Fruit fly (Drosophila melanogaster) whole organism, pupa: ENCODE results near the gene st.

Experiments
- CG10348 ChIP-seq: fragments of 200-800 bp; sonication (Bioruptor generic); IDR thresholded peaks from 2 replicates; pipeline ENCODE4 v1.3.6; 2022; ENCODE audit warnings: missing biosample characterization, missing genetic modification characterization
- CG12605 ChIP-seq: fragments of 200-800 bp; sonication (Bioruptor generic); IDR thresholded peaks from 2 replicates; pipeline ENCODE4 v1.3.6; 2022; ENCODE audit warnings: missing biosample characterization, missing genetic modification characterization
- CG13204 ChIP-seq: fragments of 200-800 bp; sonication (Bioruptor generic); optimal IDR thresholded peaks from 2 replicates; lab custom pipeline; 2018; ENCODE audit warnings: missing biosample characterization, mild to moderate bottlenecking, missing genetic modification characterization, moderate library complexity
- CG14655 ChIP-seq: fragments of 200-800 bp; sonication (Bioruptor generic); optimal IDR thresholded peaks from 3 replicates; lab custom pipeline; 2017; ENCODE audit warnings: mild to moderate bottlenecking, missing biosample characterization, missing genetic modification reagents, missing genetic modification characterization
- CG15710 ChIP-seq: fragments of 200-800 bp; sonication (Bioruptor generic); optimal IDR thresholded peaks from 2 replicates; lab custom pipeline; 2018; ENCODE audit warnings: missing biosample characterization, mild to moderate bottlenecking, missing genetic modification characterization, moderate library complexity
- CG17806 ChIP-seq: fragments of 200-800 bp; sonication (Bioruptor generic); optimal IDR thresholded peaks from 2 replicates; lab custom pipeline; 2018; ENCODE audit warnings: missing biosample characterization, mild to moderate bottlenecking, missing genetic modification characterization, moderate library complexity
- CG32121 ChIP-seq: fragments of 200-800 bp; sonication (Bioruptor generic); IDR thresholded peaks from 2 replicates; pipeline ENCODE4 v1.3.6; 2022; ENCODE audit warnings: missing biosample characterization, missing genetic modification characterization
- CG34367 ChIP-seq: fragments of 200-800 bp; sonication (Bioruptor generic); optimal IDR thresholded peaks from 2 replicates; lab custom pipeline; 2018; ENCODE audit warnings: missing biosample characterization, mild to moderate bottlenecking, missing genetic modification characterization
- CG4496 ChIP-seq: fragments of 200-800 bp; sonication (Bioruptor generic); IDR thresholded peaks from 3 replicates; pipeline ENCODE4 v1.3.6; 2022; ENCODE audit warnings: missing biosample characterization, missing genetic modification characterization
- CG8159 ChIP-seq: fragments of 200-800 bp; sonication (Bioruptor generic); optimal IDR thresholded peaks from 3 replicates; lab custom pipeline; 2018; ENCODE audit warnings: missing biosample characterization, mild to moderate bottlenecking, missing genetic modification characterization, moderate library complexity
- CG8301 ChIP-seq: fragments of 200-800 bp; sonication (Bioruptor generic); optimal IDR thresholded peaks from 2 replicates; lab custom pipeline; 2018; ENCODE audit warnings: missing biosample characterization, mild to moderate bottlenecking, missing genetic modification characterization
- CG9948 ChIP-seq: fragments of 200-800 bp; sonication (Bioruptor generic); optimal IDR thresholded peaks from 2 replicates; lab custom pipeline; 2018; ENCODE audit warnings: missing biosample characterization, mild to moderate bottlenecking, missing genetic modification characterization, moderate library complexity
- D1 ChIP-seq: fragments of 200-800 bp; sonication (Bioruptor generic); optimal IDR thresholded peaks from 2 replicates; lab custom pipeline; 2018; ENCODE audit warnings: missing biosample characterization, mild to moderate bottlenecking, missing genetic modification characterization, moderate library complexity
- EcR ChIP-seq: fragments of 200-800 bp; sonication (Bioruptor generic); optimal IDR thresholded peaks from 3 replicates; lab custom pipeline; 2019; ENCODE audit warnings: missing biosample characterization, missing genetic modification characterization, mild to moderate bottlenecking, moderate library complexity, missing genetic modification reagents
- Ets98B ChIP-seq: fragments of 200-800 bp; sonication (Bioruptor generic); IDR thresholded peaks from 2 replicates; pipeline ENCODE4 v1.3.6; 2022; ENCODE audit warnings: missing biosample characterization, missing genetic modification characterization
- Pif1A ChIP-seq: fragments of 200-800 bp; sonication (Bioruptor generic); optimal IDR thresholded peaks from 3 replicates; lab custom pipeline; 2016; ENCODE audit warnings: missing biosample characterization, missing genetic modification characterization
- Pif1B ChIP-seq: fragments of 200-800 bp; sonication (Bioruptor generic); optimal IDR thresholded peaks from 3 replicates; lab custom pipeline; 2016; ENCODE audit warnings: missing biosample characterization, missing genetic modification characterization
- Snoo ChIP-seq: fragments of 200-800 bp; sonication (Bioruptor generic); optimal IDR thresholded peaks from 3 replicates; lab custom pipeline; 2017; ENCODE audit warnings: missing biosample characterization, mild to moderate bottlenecking, missing genetic modification characterization, inconsistent platforms
- fd96Ca ChIP-seq: fragments of 200-800 bp; sonication (Bioruptor generic); IDR thresholded peaks from 3 replicates; pipeline ENCODE4 v1.3.6; 2022; ENCODE audit warnings: missing biosample characterization, missing genetic modification characterization
- gl ChIP-seq: fragments of 200-800 bp; sonication (Bioruptor generic); optimal IDR thresholded peaks from 2 replicates; lab custom pipeline; 2018; ENCODE audit warnings: missing biosample characterization, mild to moderate bottlenecking, missing genetic modification characterization
- rn ChIP-seq: fragments of 200-800 bp; sonication (Bioruptor generic); IDR thresholded peaks from 2 replicates; pipeline ENCODE4 v1.3.6; 2022; ENCODE audit warnings: missing biosample characterization, missing genetic modification characterization

st gene

DNA sequence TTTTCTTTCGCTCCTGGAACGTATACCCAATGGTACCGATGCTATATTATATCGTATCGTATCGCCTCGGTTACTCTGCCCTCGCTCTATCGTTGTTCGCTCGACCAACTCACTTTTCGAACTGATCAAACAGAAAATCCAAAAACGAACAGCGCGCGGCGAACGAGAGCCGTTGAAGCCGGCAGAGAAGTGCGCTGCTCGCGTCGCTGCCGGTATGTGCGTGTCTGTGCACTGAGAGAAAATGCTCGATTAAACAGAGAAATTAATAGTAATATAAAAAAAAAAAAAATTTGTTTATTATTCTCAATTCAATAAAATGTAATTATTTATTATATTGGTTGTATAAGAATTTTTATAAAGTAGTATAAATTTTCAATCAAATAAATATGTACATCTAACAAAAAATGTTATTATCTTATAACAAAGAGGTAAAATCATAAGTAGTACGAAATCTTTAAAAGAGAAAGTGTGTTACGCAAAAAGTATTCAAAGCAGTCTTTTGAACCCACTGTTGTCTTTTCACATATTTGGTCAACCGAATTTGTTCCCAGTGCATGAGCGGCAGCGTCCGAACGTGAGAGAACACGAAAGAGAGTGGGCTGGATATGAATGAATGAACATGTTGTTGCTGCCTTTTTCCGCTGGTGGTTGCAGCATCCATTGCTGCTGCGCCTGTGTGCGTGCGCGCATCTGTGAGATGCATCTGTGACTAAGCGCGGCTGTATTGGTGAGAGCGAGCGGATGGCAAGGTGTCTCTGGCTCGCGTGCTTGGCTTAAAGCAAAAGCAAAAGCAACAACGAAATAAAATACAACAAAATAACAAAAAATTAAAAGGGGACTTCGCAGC lies 13.7 kb upstream of the st start, which contains the start of gene aos:
TSS of gene aos (minus strand) at position 127 of the 847 bp plus-strand sequence.
- peak; percentile 81 for TF ChIP-seq CG34367 (tag; lab: Kevin White, UChicago)
- TF ChIP-seq CG8159 (tag; lab: Kevin White, UChicago) = peak; percentile 95
- TF ChIP-seq EcR = peak; percentile 2
- TF ChIP-seq gl (tag; lab: Kevin White, UChicago) = peak; percentile 41
- no peak; the same call in 1 of the 2 replicates for TF ChIP-seq CG12605
- TF ChIP-seq CG8301 (tag; lab: Kevin White, UChicago) = peak; percentile 77
- peak; percentile 93 for TF ChIP-seq CG9948 (tag; lab: Kevin White, UChicago)
- TF ChIP-seq CG4496 (GFP tag; lab: Robert Waterston, UW) = peak; percentile 81
- TF ChIP-seq CG15710 = peak; percentile 94
- TF ChIP-seq CG14655 (GFP tag; lab: Kevin White, UChicago) = peak; percentile 85
- peak; percentile 76 for TF ChIP-seq rn (GFP tag; lab: Robert Waterston, UW)
- TF ChIP-seq CG17806 (tag; lab: Kevin White, UChicago) = peak; percentile 58
- TF ChIP-seq fd96Ca (GFP tag; lab: Robert Waterston, UW) = peak; percentile 56; the same call in 1 of the 3 replicates
- peak; percentile 57 for TF ChIP-seq Ets98B (GFP tag; lab: Robert Waterston, UW)
- peak; percentile 83 for TF ChIP-seq D1 (tag; lab: Kevin White, UChicago)
- peak; percentile 98 for TF ChIP-seq CG13204 (GFP tag; lab: Kevin White, UChicago)
- TF ChIP-seq Pif1B (GFP tag; lab: Kevin White, UChicago) = peak; percentile 77
- peak; percentile 83 for TF ChIP-seq Pif1A
- peak; percentile 84 for TF ChIP-seq CG32121 (GFP tag; lab: Robert Waterston, UW)
- TF ChIP-seq Snoo (tag; lab: Kevin White, UChicago) = peak; percentile 80
- TF ChIP-seq CG10348 (GFP tag; lab: Robert Waterston, UW) = peak; percentile 44

dm6 chr3L:16484739-16485524 lies 12.5 kb upstream of the st start:
- TF ChIP-seq CG8301 (tag; lab: Kevin White, UChicago) = no peak
- peak; percentile 52 for TF ChIP-seq CG9948 (tag; lab: Kevin White, UChicago)
- no peak for TF ChIP-seq CG4496 (GFP tag; lab: Robert Waterston, UW)
- peak; percentile 41 for TF ChIP-seq CG14655 (GFP tag; lab: Kevin White, UChicago)
- no peak for TF ChIP-seq rn (GFP tag; lab: Robert Waterston, UW)
- peak; percentile 47 for TF ChIP-seq CG15710
- TF ChIP-seq Pif1B (GFP tag; lab: Kevin White, UChicago) = peak; percentile 26
- peak; percentile 23 for TF ChIP-seq CG17806 (tag; lab: Kevin White, UChicago)
- peak; percentile 56 for TF ChIP-seq CG8159 (tag; lab: Kevin White, UChicago)
- TF ChIP-seq CG32121 (GFP tag; lab: Robert Waterston, UW) = no peak
- TF ChIP-seq EcR = peak; percentile 53
- peak; percentile 11 for TF ChIP-seq Snoo (tag; lab: Kevin White, UChicago)
- TF ChIP-seq CG34367 (tag; lab: Kevin White, UChicago) = peak; percentile 3
- TF ChIP-seq Pif1A = peak; percentile 33

DNA sequence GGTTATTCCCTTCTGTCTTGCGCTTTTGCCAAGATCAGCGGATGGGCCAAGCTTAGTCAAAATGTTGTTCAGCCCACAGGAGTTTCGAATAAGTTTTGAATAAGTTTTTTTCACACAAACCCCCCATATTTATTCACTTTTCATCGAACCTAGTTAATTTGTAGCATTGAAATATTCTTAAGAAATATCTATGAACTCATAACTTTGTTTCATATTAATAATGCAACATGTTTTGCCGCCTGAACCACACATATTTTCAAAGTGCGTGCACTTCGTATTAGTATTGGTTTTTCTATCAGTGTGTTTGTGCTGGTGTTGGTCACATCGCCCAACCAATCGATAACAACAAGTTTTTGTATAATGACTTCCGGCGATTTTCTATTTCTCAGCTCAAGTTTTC lies 10.9 kb upstream of the st start:
- TF ChIP-seq CG32121 (GFP tag; lab: Robert Waterston, UW) (peak; percentile 37; the same call in 1 of the 2 replicates), EcR (no peak), Snoo (tag; lab: Kevin White, UChicago) (no peak), CG9948 (tag; lab: Kevin White, UChicago) (no peak), CG17806 (tag; lab: Kevin White, UChicago) (peak; percentile 27), CG12605 (peak; percentile 33), Pif1B (GFP tag; lab: Kevin White, UChicago) (peak; percentile 61), CG4496 (GFP tag; lab: Robert Waterston, UW) (peak; percentile 55; the same call in 2 of the 3 replicates), rn (GFP tag; lab: Robert Waterston, UW) (0 out of 2 replicates have a peak, but pooled peaks have one; percentile 15), Pif1A (peak; percentile 59), CG15710 (no peak), CG14655 (GFP tag; lab: Kevin White, UChicago) (peak; percentile 36), CG13204 (GFP tag; lab: Kevin White, UChicago) (no peak), CG8159 (tag; lab: Kevin White, UChicago) (no peak), CG10348 (GFP tag; lab: Robert Waterston, UW) (no peak), Ets98B (GFP tag; lab: Robert Waterston, UW) (peak; percentile 48), gl (tag; lab: Kevin White, UChicago) (no peak), fd96Ca (GFP tag; lab: Robert Waterston, UW) (0 out of 3 replicates have a peak, but pooled peaks have one; percentile 49), D1 (tag; lab: Kevin White, UChicago) (no peak), CG34367 (tag; lab: Kevin White, UChicago) (no peak), CG8301 (tag; lab: Kevin White, UChicago) (peak; percentile 11)

DNA sequence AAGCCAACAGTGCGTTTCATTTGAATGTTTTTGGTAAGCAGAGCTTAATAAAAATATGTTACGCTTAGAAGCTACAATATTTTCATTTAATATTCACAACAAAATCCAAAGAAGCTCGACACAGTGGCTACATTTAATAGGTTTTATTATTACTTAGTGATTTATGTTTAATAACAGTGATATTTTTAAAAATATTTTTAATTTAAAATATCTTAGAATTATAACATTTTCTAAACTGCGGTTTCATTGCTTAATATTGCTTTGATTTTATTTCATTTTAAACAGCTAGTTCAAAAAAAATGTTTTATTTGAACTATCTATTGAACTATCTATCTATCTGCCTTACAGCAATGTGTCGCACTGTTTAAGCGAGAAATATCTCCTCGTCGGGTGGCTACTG lies 9.6 kb upstream of the st start:
- TF ChIP-seq CG14655 (GFP tag; lab: Kevin White, UChicago) = peak; percentile 30
- no peak for TF ChIP-seq D1 (tag; lab: Kevin White, UChicago)
- no peak for TF ChIP-seq fd96Ca (GFP tag; lab: Robert Waterston, UW)
- TF ChIP-seq Ets98B (GFP tag; lab: Robert Waterston, UW) = no peak
- no peak for TF ChIP-seq Pif1B (GFP tag; lab: Kevin White, UChicago)
- peak; percentile 1 for TF ChIP-seq CG15710
- TF ChIP-seq, all 21 proteins: peak for 2
